Fruit fly (Drosophila melanogaster): ENCODE measurements around the gene Arglu1.

- TF ChIP-seq CG3847 (GFP tag; IDR thresholded peaks at IDR 0.05), result no peak
- no peak for TF ChIP-seq crol (GFP tag; IDR thresholded peaks at IDR 0.05)
- no peak for TF ChIP-seq Doc2 (GFP tag; IDR thresholded peaks at IDR 0.05)
- no peak for TF ChIP-seq CG4424 (GFP tag; optimal IDR thresholded peaks at IDR 0.05)
- TF ChIP-seq Atf6 (GFP tag; IDR thresholded peaks at IDR 0.05), result no peak
- no peak for TF ChIP-seq bowl (GFP tag; IDR thresholded peaks at IDR 0.05)
- TF ChIP-seq CG6791 (GFP tag; IDR thresholded peaks at IDR 0.05; ENCODE audit: partially characterized antibody), result no peak
- no peak for TF ChIP-seq CHES-1-like (GFP tag; optimal IDR thresholded peaks at IDR 0.05)
- TF ChIP-seq Neu2 (GFP tag; optimal IDR thresholded peaks at IDR 0.05; ENCODE audit: borderline replicate concordance), result no peak
Measured at dm6 chr2L:9949178-9950062, 11.5 kb upstream of the Arglu1 start.
